Worm (Caenorhabditis elegans): ENCODE measurements around the gene F40F8.1.

F40F8.1 gene

DNA sequence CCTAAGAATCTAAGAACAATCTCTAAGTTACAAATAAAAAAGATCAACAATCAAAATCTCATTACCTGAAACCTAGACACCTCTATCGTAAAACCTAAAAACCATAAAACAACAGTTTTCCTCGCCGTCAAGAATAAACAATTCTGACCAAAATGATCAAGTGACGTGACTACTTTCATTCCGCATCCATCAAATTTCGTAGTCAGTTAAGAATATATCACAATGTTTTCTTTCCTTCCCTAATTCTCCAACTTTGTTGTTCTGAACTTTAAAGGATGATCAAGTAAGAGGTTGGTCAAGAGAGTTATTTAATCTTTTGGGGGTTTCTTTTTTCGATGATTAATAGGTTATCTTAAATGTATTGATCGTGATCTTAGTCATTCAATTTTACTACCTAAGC is 35.8 kb downstream of the F40F8.1 start:
- TF ChIP-seq unc-42 (tag; optimal IDR thresholded peaks at IDR 0.05) (no peak), elt-4 (tag; optimal IDR thresholded peaks at IDR 0.05) (no peak), sdc-2 (tag; optimal IDR thresholded peaks at IDR 0.05) (no peak), Y22D7AL.16 (tag; optimal IDR thresholded peaks at IDR 0.05) (no peak), lim-6 (tag; optimal IDR thresholded peaks at IDR 0.05) (no peak), madf-2 (tag; optimal IDR thresholded peaks at IDR 0.05) (no peak), tbx-2 (tag; optimal IDR thresholded peaks at IDR 0.05) (no peak), pat-9 (tag; optimal IDR thresholded peaks at IDR 0.05) (no peak), dmd-4 (tag; optimal IDR thresholded peaks at IDR 0.05; ENCODE audit: borderline replicate concordance) (no peak), F13H6.1 (tag; optimal IDR thresholded peaks at IDR 0.05) (no peak), fkh-10 (GFP tag; optimal IDR thresholded peaks at IDR 0.05) (no peak), ceh-30 (tag; optimal IDR thresholded peaks at IDR 0.05) (no peak), eyg-1 (tag; optimal IDR thresholded peaks at IDR 0.05) (no peak), pros-1 (tag; optimal IDR thresholded peaks at IDR 0.05) (no peak), ets-4 (tag; optimal IDR thresholded peaks at IDR 0.05) (no peak), pha-4 (tag; optimal IDR thresholded peaks at IDR 0.05) (no peak), ama-1 (optimal IDR thresholded peaks at IDR 0.05) (no peak), ceh-19 (GFP tag; optimal IDR thresholded peaks at IDR 0.05) (no peak), ahr-1 (tag; optimal IDR thresholded peaks at IDR 0.05) (no peak), syd-9 (tag; optimal IDR thresholded peaks at IDR 0.05) (no peak)

DNA sequence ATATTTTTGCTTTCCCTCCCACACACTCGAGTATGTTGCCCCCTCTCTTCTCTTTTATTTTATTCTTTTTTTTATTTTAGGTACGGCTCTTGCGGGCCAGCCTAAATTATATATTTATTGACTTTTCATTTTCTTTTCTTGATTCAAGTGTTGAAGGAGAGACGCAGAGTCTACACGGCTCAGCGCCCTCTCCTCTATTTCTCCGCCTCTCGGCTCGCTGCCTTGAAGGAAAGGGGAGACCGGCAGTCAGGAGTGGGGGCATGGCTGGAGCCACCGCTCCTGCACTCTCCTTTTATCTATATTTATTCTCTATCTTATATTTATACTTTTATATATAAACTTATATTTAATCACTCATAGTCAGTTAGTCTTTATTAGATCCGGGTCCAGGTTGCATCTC is 39.0 kb downstream of the F40F8.1 start:
- peak; percentile 7 for TF ChIP-seq nfya-1 (tag; optimal IDR thresholded peaks at IDR 0.05)
- TF ChIP-seq ceh-24 (tag; optimal IDR thresholded peaks at IDR 0.05): no peak
- no peak for TF ChIP-seq T23F11.4 (GFP tag; optimal IDR thresholded peaks at IDR 0.05)
- peak; percentile 18 for TF ChIP-seq unc-42 (tag; optimal IDR thresholded peaks at IDR 0.05)
- peak; percentile 49 for TF ChIP-seq ceh-48 (tag; optimal IDR thresholded peaks at IDR 0.05)
- no peak for TF ChIP-seq ref-2 (tag; optimal IDR thresholded peaks at IDR 0.05)
- TF ChIP-seq hlh-13 (GFP tag; optimal IDR thresholded peaks at IDR 0.05): no peak
- no peak for TF ChIP-seq syd-9 (tag; optimal IDR thresholded peaks at IDR 0.05)
- no peak for TF ChIP-seq lim-6 (tag; optimal IDR thresholded peaks at IDR 0.05)
- TF ChIP-seq pag-3 (tag; optimal IDR thresholded peaks at IDR 0.05; ENCODE audit: borderline replicate concordance): no peak
- no peak for TF ChIP-seq hlh-8 (tag; optimal IDR thresholded peaks at IDR 0.05)

DNA sequence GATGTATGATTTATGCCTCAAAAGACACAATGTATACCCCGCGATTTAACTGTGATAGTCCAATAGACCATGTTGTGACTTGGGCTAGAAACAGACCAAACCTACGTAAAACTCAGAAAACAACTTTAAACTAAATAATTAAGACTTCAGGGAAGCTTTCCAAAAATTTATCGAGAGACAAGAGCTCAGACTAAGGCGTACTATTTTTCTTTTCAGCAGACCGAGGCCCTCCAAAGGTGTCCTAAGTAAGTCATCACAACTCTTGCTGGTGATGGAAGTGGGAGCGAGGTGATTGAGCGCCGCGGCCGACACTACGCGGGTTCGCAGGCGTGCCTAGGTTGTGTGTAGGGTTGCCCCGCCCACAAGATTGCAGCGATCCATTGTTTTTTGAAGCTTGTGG is 39.6 kb downstream of the F40F8.1 start:
- TF ChIP-seq ama-1 (optimal IDR thresholded peaks at IDR 0.05) (peak; percentile 68), ceh-18 (tag; optimal IDR thresholded peaks at IDR 0.05) (no peak), C08G9.2 (tag; optimal IDR thresholded peaks at IDR 0.05) (peak; percentile 18)

DNA sequence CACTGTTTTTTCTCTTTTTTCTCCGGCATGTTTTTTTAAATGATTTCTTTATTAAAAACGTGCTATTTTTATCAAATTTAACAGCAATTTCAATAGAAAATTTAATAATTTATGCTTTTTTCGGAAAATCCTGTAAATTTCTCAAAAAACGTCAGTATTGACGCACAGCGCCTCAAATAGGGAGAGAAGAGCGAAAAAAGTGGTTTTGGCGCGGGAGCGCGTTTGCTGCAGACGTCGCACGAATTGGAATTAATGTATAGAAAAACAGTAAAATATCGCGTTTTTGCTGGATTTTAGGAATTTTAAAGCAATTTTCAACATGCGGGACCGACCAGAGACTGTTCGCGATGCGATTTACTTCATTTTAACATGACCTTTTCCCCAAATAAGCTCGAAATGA is 41.4 kb downstream of the F40F8.1 start:
- peak; percentile 13 for TF ChIP-seq ceh-31 (tag; optimal IDR thresholded peaks at IDR 0.05)

DNA sequence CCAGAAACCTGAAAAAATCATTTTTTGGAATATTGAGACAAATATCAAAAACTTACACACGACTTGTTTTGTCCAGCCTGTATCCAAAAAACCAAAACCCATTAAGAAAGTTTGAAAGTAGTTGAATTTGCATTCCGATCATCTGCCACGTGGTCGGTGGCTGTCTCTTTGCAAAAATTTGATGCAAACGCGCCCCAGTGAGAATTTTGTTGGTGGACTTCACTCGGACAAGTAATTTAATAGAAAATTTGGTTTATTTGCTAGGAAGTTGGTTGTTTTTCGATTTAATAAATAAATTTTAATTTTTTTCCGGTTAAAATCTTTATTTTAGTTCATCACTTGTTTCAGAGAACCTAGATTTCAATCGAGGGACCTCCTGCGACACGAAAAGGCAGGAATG is 47.9 kb downstream of the F40F8.1 start:
- TF ChIP-seq unc-55 (GFP tag; optimal IDR thresholded peaks at IDR 0.05) (no peak), mec-3 (tag; optimal IDR thresholded peaks at IDR 0.05; ENCODE audit: borderline replicate concordance) (no peak), ceh-24 (tag; optimal IDR thresholded peaks at IDR 0.05) (no peak), F13H6.1 (tag; optimal IDR thresholded peaks at IDR 0.05) (no peak), nfya-1 (tag; optimal IDR thresholded peaks at IDR 0.05) (no peak), C38D4.7 (GFP tag; optimal IDR thresholded peaks at IDR 0.05) (no peak), ceh-30 (tag; optimal IDR thresholded peaks at IDR 0.05) (no peak), K02D7.2 (tag; optimal IDR thresholded peaks at IDR 0.05) (no peak), sox-4 (tag; optimal IDR thresholded peaks at IDR 0.05) (no peak), hlh-8 (tag; optimal IDR thresholded peaks at IDR 0.05) (no peak), ceh-6 (GFP tag; optimal IDR thresholded peaks at IDR 0.05) (no peak), pax-1 (tag; optimal IDR thresholded peaks at IDR 0.05) (no peak), ceh-19 (GFP tag; optimal IDR thresholded peaks at IDR 0.05) (no peak), syd-9 (tag; optimal IDR thresholded peaks at IDR 0.05) (no peak), lim-6 (tag; optimal IDR thresholded peaks at IDR 0.05) (no peak), sdc-2 (tag; optimal IDR thresholded peaks at IDR 0.05) (no peak), elt-4 (tag; optimal IDR thresholded peaks at IDR 0.05) (no peak), ceh-9 (tag; optimal IDR thresholded peaks at IDR 0.05) (no peak), ceh-2 (tag; optimal IDR thresholded peaks at IDR 0.05) (no peak)

All from whole organism, late embryonic.